Fruit fly (Drosophila melanogaster) whole organism, embryonic: ENCODE data around the gene CG15536.

Experiments used
- Atf-2 ChIP-seq: fragments of 200-800 bp; sonication (Bioruptor generic); optimal IDR thresholded peaks from 2 replicates; lab custom pipeline; 2016; ENCODE audit warnings: missing biosample characterization, missing genetic modification characterization
- Bgb ChIP-seq: fragments of 200-800 bp; sonication (Bioruptor generic); IDR thresholded peaks from 2 replicates; pipeline ENCODE4 v1.3.6; 2022; ENCODE audit warnings: missing biosample characterization, missing genetic modification characterization; ENCODE audit not compliant: partially characterized antibody
- CG12744 ChIP-seq: fragments of 200-800 bp; sonication (Bioruptor generic); optimal IDR thresholded peaks from 2 replicates; lab custom pipeline; 2016; ENCODE audit warnings: missing biosample characterization, missing genetic modification characterization
- CG13624 ChIP-seq: fragments of 200-800 bp; sonication (Bioruptor generic); optimal IDR thresholded peaks from 2 replicates; lab custom pipeline; 2016; ENCODE audit warnings: missing biosample characterization, missing genetic modification characterization
- CG15514 ChIP-seq: fragments of 200-800 bp; sonication (Bioruptor generic); optimal IDR thresholded peaks from 3 replicates; lab custom pipeline; 2017; ENCODE audit warnings: missing biosample characterization, missing genetic modification characterization, mild to moderate bottlenecking, moderate library complexity, missing genetic modification reagents
- CG15601 ChIP-seq: fragments of 200-800 bp; sonication (Bioruptor generic); optimal IDR thresholded peaks from 3 replicates; lab custom pipeline; 2019; ENCODE audit warnings: missing biosample characterization, mild to moderate bottlenecking, missing genetic modification characterization, moderate library complexity
- CG1603 ChIP-seq: fragments of 200-800 bp; sonication (Bioruptor generic); optimal IDR thresholded peaks from 2 replicates; lab custom pipeline; 2019; ENCODE audit warnings: missing biosample characterization, mild to moderate bottlenecking, missing genetic modification characterization, moderate library complexity
- CG17186 ChIP-seq: fragments of 200-800 bp; sonication (Bioruptor generic); optimal IDR thresholded peaks from 3 replicates; lab custom pipeline; 2017; ENCODE audit warnings: missing biosample characterization, missing genetic modification reagents, missing genetic modification characterization
- CG2116 ChIP-seq: fragments of 200-800 bp; sonication (Bioruptor generic); optimal IDR thresholded peaks from 3 replicates; lab custom pipeline; 2018; ENCODE audit warnings: missing biosample characterization, mild to moderate bottlenecking, missing genetic modification characterization
- CG34224 ChIP-seq: fragments of 200-800 bp; sonication (Bioruptor generic); IDR thresholded peaks from 3 replicates; pipeline ENCODE4 v1.3.6; 2022; ENCODE audit warnings: missing biosample characterization, missing genetic modification characterization; ENCODE audit not compliant: partially characterized antibody
- CG34422 ChIP-seq: fragments of 200-800 bp; sonication (Bioruptor generic); IDR thresholded peaks from 3 replicates; pipeline ENCODE4 v1.3.6; 2022; ENCODE audit warnings: missing biosample characterization, missing genetic modification characterization
- CG3847 ChIP-seq: fragments of 200-800 bp; sonication (Bioruptor generic); IDR thresholded peaks from 2 replicates; pipeline ENCODE4 v1.3.6; 2022; ENCODE audit warnings: missing biosample characterization, missing genetic modification characterization
- CG6654 ChIP-seq: fragments of 200-800 bp; sonication (Bioruptor generic); optimal IDR thresholded peaks from 2 replicates; lab custom pipeline; 2017; ENCODE audit warnings: missing biosample characterization, mild to moderate bottlenecking, missing genetic modification characterization
- CG9817 ChIP-seq: fragments of 200-800 bp; sonication (Bioruptor generic); optimal IDR thresholded peaks from 2 replicates; lab custom pipeline; 2018; ENCODE audit warnings: missing biosample characterization, mild to moderate bottlenecking, missing genetic modification characterization, moderate library complexity
- CTCF ChIP-seq: fragments of 200-800 bp; sonication (Bioruptor generic); optimal IDR thresholded peaks from 2 replicates; lab custom pipeline; 2017; ENCODE audit warnings: missing biosample characterization, mild to moderate bottlenecking, missing genetic modification characterization, moderate library complexity
- Dll ChIP-seq: fragments of 200-800 bp; sonication (Bioruptor generic); IDR thresholded peaks from 4 replicates; pipeline ENCODE4 v1.3.6; 2022; ENCODE audit warnings: missing biosample characterization, missing genetic modification characterization; ENCODE audit not compliant: partially characterized antibody
- Dp ChIP-seq: fragments of 200-800 bp; sonication (Bioruptor generic); optimal IDR thresholded peaks from 2 replicates; lab custom pipeline; 2018; ENCODE audit warnings: missing biosample characterization, mild to moderate bottlenecking, missing genetic modification characterization, moderate library complexity
- E2f2 ChIP-seq: fragments of 200-800 bp; sonication (Bioruptor generic); IDR thresholded peaks from 2 replicates; pipeline ENCODE4 v1.3.6; 2022; ENCODE audit warnings: missing biosample characterization, missing genetic modification characterization
- Ets65A ChIP-seq: fragments of 200-800 bp; sonication (Bioruptor generic); peaks from one replicate; lab custom pipeline; 2016; ENCODE audit warnings: missing biosample characterization, missing genetic modification characterization
- Jarid2 ChIP-seq: fragments of 200-800 bp; sonication (Bioruptor generic); optimal IDR thresholded peaks from 3 replicates; lab custom pipeline; 2017; ENCODE audit warnings: mild to moderate bottlenecking, missing biosample characterization, missing genetic modification reagents, missing genetic modification characterization
- MESR4 ChIP-seq: fragments of 200-800 bp; sonication (Bioruptor generic); optimal IDR thresholded peaks from 2 replicates; lab custom pipeline; 2018; ENCODE audit warnings: missing biosample characterization, mild to moderate bottlenecking, missing genetic modification characterization, moderate library complexity
- Med ChIP-seq: fragments of 200-800 bp; sonication (Bioruptor generic); peaks from one replicate; lab custom pipeline; 2016; ENCODE audit warnings: missing biosample characterization, missing genetic modification characterization, mild to moderate bottlenecking, inconsistent platforms, moderate library complexity
- Myb ChIP-seq: fragments of 200-800 bp; sonication (Bioruptor generic); optimal IDR thresholded peaks from 2 replicates; lab custom pipeline; 2016; ENCODE audit warnings: missing biosample characterization, missing genetic modification characterization
- Neu2 ChIP-seq: fragments of 200-800 bp; sonication (Bioruptor generic); optimal IDR thresholded peaks from 3 replicates; lab custom pipeline; 2016; ENCODE audit warnings: missing biosample characterization, missing genetic modification characterization, borderline replicate concordance
- NfI ChIP-seq: fragments of 200-800 bp; sonication (Bioruptor generic); optimal IDR thresholded peaks from 3 replicates; lab custom pipeline; 2018; ENCODE audit warnings: missing biosample characterization, mild to moderate bottlenecking, missing genetic modification characterization, moderate library complexity
- Rfx ChIP-seq: fragments of 200-800 bp; sonication (Bioruptor generic); IDR thresholded peaks from 2 replicates; pipeline ENCODE4 v1.3.6; 2022; ENCODE audit warnings: missing biosample characterization, missing genetic modification characterization
- Taf1 ChIP-seq: fragments of 200-800 bp; sonication (Bioruptor generic); IDR thresholded peaks from 2 replicates; pipeline ENCODE4 v1.3.6; 2022; ENCODE audit warnings: missing biosample characterization, missing genetic modification characterization
- Vsx1 ChIP-seq: fragments of 200-800 bp; sonication (Bioruptor generic); optimal IDR thresholded peaks from 2 replicates; lab custom pipeline; 2017; ENCODE audit warnings: missing biosample characterization, mild to moderate bottlenecking, missing genetic modification characterization, missing genetic modification reagents
- bbx ChIP-seq: fragments of 200-800 bp; sonication (Bioruptor generic); IDR thresholded peaks from 2 replicates; pipeline ENCODE4 v1.3.6; 2022; ENCODE audit warnings: missing biosample characterization, missing genetic modification characterization; ENCODE audit not compliant: partially characterized antibody
- dati ChIP-seq: fragments of 200-800 bp; sonication (Bioruptor generic); IDR thresholded peaks from 2 replicates; pipeline ENCODE4 v1.3.6; 2022; ENCODE audit warnings: missing biosample characterization, missing genetic modification characterization
- emc ChIP-seq: fragments of 200-800 bp; sonication (Bioruptor generic); optimal IDR thresholded peaks from 2 replicates; lab custom pipeline; 2016; ENCODE audit warnings: missing biosample characterization, missing genetic modification characterization
- fu2 ChIP-seq: fragments of 200-800 bp; sonication (Bioruptor generic); optimal IDR thresholded peaks from 2 replicates; lab custom pipeline; 2016; ENCODE audit warnings: missing biosample characterization, missing genetic modification characterization
- hb ChIP-seq: fragments of 200-800 bp; sonication (Bioruptor generic); IDR thresholded peaks from 3 replicates; pipeline ENCODE4 v1.3.6; 2022; ENCODE audit warnings: missing biosample characterization, missing genetic modification characterization; ENCODE audit not compliant: partially characterized antibody
- lmd ChIP-seq: fragments of 200-800 bp; sonication (Bioruptor generic); IDR thresholded peaks from 2 replicates; pipeline ENCODE4 v1.3.6; 2022; ENCODE audit warnings: missing biosample characterization, missing genetic modification characterization
- nau ChIP-seq: fragments of 200-800 bp; sonication (Bioruptor generic); optimal IDR thresholded peaks from 3 replicates; lab custom pipeline; 2017; ENCODE audit warnings: missing biosample characterization, mild to moderate bottlenecking, missing genetic modification characterization, missing genetic modification reagents
- onecut ChIP-seq: fragments of 200-800 bp; sonication (Bioruptor generic); IDR thresholded peaks from 2 replicates; pipeline ENCODE4 v1.3.6; 2022; ENCODE audit warnings: missing biosample characterization, missing genetic modification characterization
- pho ChIP-seq: fragments of 200-800 bp; sonication (Bioruptor generic); optimal IDR thresholded peaks from 2 replicates; lab custom pipeline; 2016; ENCODE audit warnings: missing biosample characterization, missing genetic modification characterization
- pita ChIP-seq: fragments of 200-800 bp; sonication (Bioruptor generic); optimal IDR thresholded peaks from 2 replicates; lab custom pipeline; 2017; ENCODE audit warnings: missing biosample characterization, mild to moderate bottlenecking, missing genetic modification characterization
- prd ChIP-seq, 3 experiments: fragments of >200 bp in 2 of 3; fragments of 200-800 bp in 1 of 3; sonication (Bioruptor generic) in 1 of 3; optimal IDR thresholded peaks in 2 of 3; IDR thresholded peaks in 1 of 3; 2 replicates in 2 of 3; 3 replicates in 1 of 3; pipeline versions ENCODE4 v1.3.6 to Lab custom; 2017 to 2022; ENCODE audit warnings: missing biosample characterization in 1 of 3, missing genetic modification characterization in 1 of 3
- pros ChIP-seq: fragments of 200-800 bp; sonication (Bioruptor generic); optimal IDR thresholded peaks from 3 replicates; lab custom pipeline; 2019; ENCODE audit warnings: missing biosample characterization, mild to moderate bottlenecking, missing genetic modification characterization, moderate library complexity
- sima ChIP-seq: fragments of 200-800 bp; sonication (Bioruptor generic); optimal IDR thresholded peaks from 2 replicates; lab custom pipeline; 2016; ENCODE audit warnings: missing biosample characterization, missing genetic modification characterization
- sisA ChIP-seq: fragments of 200-800 bp; sonication (Bioruptor generic); IDR thresholded peaks from 2 replicates; pipeline ENCODE4 v1.3.6; 2022; ENCODE audit warnings: missing biosample characterization, missing genetic modification characterization
- sr ChIP-seq: fragments of 200-800 bp; sonication (Bioruptor generic); IDR thresholded peaks from 3 replicates; pipeline ENCODE4 v1.3.6; 2022; ENCODE audit warnings: missing biosample characterization, missing genetic modification characterization
- stwl ChIP-seq: fragments of 200-800 bp; sonication (Bioruptor generic); optimal IDR thresholded peaks from 3 replicates; lab custom pipeline; 2018; ENCODE audit warnings: missing biosample characterization, mild to moderate bottlenecking, missing genetic modification characterization, moderate library complexity
- sug ChIP-seq: fragments of 200-800 bp; optimal IDR thresholded peaks from 2 replicates; lab custom pipeline; 2019; ENCODE audit warnings: missing biosample characterization, mild to moderate bottlenecking, missing genetic modification characterization, moderate library complexity
- tgo ChIP-seq: fragments of 200-800 bp; sonication (Bioruptor generic); IDR thresholded peaks from 3 replicates; pipeline ENCODE4 v1.3.6; 2022; ENCODE audit warnings: missing biosample characterization, missing genetic modification characterization
- trh ChIP-seq: fragments of 200-800 bp; sonication (Bioruptor generic); optimal IDR thresholded peaks from 2 replicates; lab custom pipeline; 2016; ENCODE audit warnings: missing biosample characterization, missing genetic modification characterization
- tx ChIP-seq: fragments of 200-800 bp; sonication (Bioruptor generic); optimal IDR thresholded peaks from 2 replicates; lab custom pipeline; 2016; ENCODE audit warnings: missing biosample characterization, missing genetic modification characterization
- zfh2 ChIP-seq: fragments of 200-800 bp; sonication (Bioruptor generic); optimal IDR thresholded peaks from 2 replicates; lab custom pipeline; 2016; ENCODE audit warnings: missing biosample characterization, missing genetic modification characterization

Gene CG15536

DNA sequence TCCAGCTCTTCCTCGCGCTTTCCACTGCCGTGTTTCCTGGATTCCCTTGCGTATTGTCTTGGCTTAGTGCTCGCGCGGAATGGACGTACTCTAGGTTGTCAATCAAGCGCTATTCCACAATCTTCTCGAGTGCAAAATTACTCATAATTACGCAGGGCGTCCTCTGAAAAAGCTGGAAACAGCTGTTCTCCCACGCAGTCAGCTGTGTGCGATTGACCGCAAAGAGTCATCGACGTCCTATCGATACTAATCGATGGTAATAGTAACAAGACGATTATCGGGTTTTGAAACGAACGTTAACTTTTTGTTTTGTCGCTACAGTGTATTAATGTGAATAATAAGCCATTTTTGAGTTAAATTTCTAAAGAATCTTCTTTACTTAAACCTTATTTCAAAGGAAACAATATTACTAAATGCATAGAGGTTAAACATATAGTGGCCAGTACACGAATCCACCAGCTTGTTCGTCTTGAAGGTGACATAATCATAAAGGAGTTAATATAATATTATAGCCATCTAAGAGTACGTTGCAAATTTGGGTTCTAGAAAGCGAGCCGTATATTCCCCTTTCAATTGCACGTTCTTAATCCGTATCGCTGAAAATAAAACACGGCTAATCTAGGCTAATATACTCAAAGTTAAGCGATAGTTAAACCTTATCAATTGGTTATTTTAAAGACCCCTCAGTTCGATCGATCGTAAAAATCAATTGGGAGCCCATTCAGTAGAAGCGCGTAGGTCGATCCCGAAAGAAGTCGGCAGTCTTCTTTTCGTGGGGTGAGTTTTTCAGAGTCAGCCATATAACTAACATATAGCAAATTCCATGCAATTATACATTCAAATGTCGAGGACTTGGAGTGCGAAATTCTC lies 34.3 kb upstream of the CG15536 start, which contains the start of the genes CG2224 and CDase (continued):
- TF ChIP-seq CG13624 (GFP tag; lab: Kevin White, UChicago) (no peak), CG15514 (GFP tag; lab: Kevin White, UChicago) (peak; percentile 62), lmd (GFP tag; lab: Robert Waterston, UW) (no peak), E2f2 (peak; percentile 84), Taf1 (GFP tag; lab: Robert Waterston, UW) (no peak), CG12744 (GFP tag; lab: Kevin White, UChicago) (no peak), CG2116 (GFP tag; lab: Kevin White, UChicago) (peak; percentile 74), CG17186 (peak; percentile 8), sug (tag; lab: Kevin White, UChicago) (peak; percentile 90), MESR4 (GFP tag; lab: Kevin White, UChicago) (peak; percentile 56), pita (GFP tag; lab: Kevin White, UChicago) (no peak), CTCF (peak; percentile 28), zfh2 (GFP tag; lab: Kevin White, UChicago) (no peak), stwl (peak; percentile 47), dati (GFP tag; lab: Robert Waterston, UW) (no peak), fu2 (no peak), CG3847 (no peak), sisA (GFP tag; lab: Robert Waterston, UW) (no peak), Neu2 (GFP tag; lab: Kevin White, UChicago) (no peak), hb (GFP tag; lab: Robert Waterston, UW) (peak; percentile 82), tx (GFP tag; lab: Kevin White, UChicago) (no peak), Dp (GFP tag; lab: Kevin White, UChicago) (peak; percentile 74), emc (GFP tag; lab: Kevin White, UChicago) (no peak), trh (GFP tag; lab: Kevin White, UChicago) (no peak), bbx (GFP tag; lab: Robert Waterston, UW) (peak; percentile 94), CG9817 (tag; lab: Kevin White, UChicago) (no peak), prd (optimal IDR thresholded peaks at IDR 0.05; lab: Kevin White, UChicago) (no peak), prd (GFP tag; IDR thresholded peaks at IDR 0.05; lab: Robert Waterston, UW) (no peak), Atf-2 (GFP tag; lab: Kevin White, UChicago) (no peak), CG34224 (GFP tag; lab: Robert Waterston, UW) (peak; percentile 98), onecut (no peak), Med (GFP tag; lab: Kevin White, UChicago) (peak; percentile 73), sr (GFP tag; lab: Robert Waterston, UW) (peak; percentile 77; the same call in 2 of the 3 replicates), nau (GFP tag; lab: Kevin White, UChicago) (no peak), CG1603 (tag; lab: Kevin White, UChicago) (peak; percentile 57), Jarid2 (GFP tag; lab: Kevin White, UChicago) (no peak), tgo (no peak), Bgb (peak; percentile 93), Vsx1 (peak; percentile 5), CG34422 (GFP tag; lab: Robert Waterston, UW) (no peak; the same call in 2 of the 3 replicates), pros (GFP tag; lab: Kevin White, UChicago) (no peak), Dll (GFP tag; lab: Robert Waterston, UW) (peak; percentile 91), CG6654 (GFP tag; lab: Kevin White, UChicago) (no peak), pho (GFP tag; lab: Kevin White, UChicago) (no peak), CG15601 (tag; lab: Kevin White, UChicago) (no peak), Rfx (GFP tag; lab: Robert Waterston, UW) (no peak), Myb (GFP tag; lab: Kevin White, UChicago) (peak; percentile 96), Ets65A (GFP tag; lab: Kevin White, UChicago) (peak; percentile 35), NfI (GFP tag; lab: Kevin White, UChicago) (no peak), sima (no peak)
